Worm (Caenorhabditis elegans): ENCODE data around the gene Y45F10D.7.

Gene Y45F10D.7

ce11 chrIV:13826363-13826762 lies 37.7 kb downstream of the Y45F10D.7 start (continued):
- no peak for TF ChIP-seq hlh-30 (tag; optimal IDR thresholded peaks at IDR 0.05; ENCODE audit: insufficient read depth)
- no peak for TF ChIP-seq ttx-3 (tag; optimal IDR thresholded peaks at IDR 0.05)

DNA sequence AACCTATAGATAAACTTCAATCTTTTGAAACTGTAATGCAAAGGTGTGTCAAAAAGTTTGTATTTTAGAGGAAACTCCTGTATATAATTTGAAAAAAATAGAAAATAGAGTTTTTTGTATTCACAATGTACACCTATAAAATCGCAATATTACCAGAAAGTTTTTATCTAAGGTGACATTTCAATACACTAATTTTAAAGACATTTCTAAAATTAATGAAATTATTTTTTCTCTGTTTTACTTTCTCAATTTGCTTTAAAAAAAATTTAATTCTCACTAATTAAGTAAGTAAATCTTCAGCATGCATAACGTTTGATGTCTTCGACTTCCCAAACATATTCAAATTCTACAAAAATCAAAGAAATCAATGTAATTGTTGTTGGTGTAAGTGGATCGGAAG lies 38.9 kb downstream of the Y45F10D.7 start, which contains the start of gene rga-5:
Gene rga-5, plus strand, starts transcription at position 301 of the 400 bp plus-strand sequence.
- TF ChIP-seq zip-5 (tag; optimal IDR thresholded peaks at IDR 0.05) = no peak
- no peak for TF ChIP-seq ceh-22 (tag; optimal IDR thresholded peaks at IDR 0.05)
- no peak for TF ChIP-seq ttx-3 (tag; optimal IDR thresholded peaks at IDR 0.05)
- no peak for TF ChIP-seq fax-1 (tag; optimal IDR thresholded peaks at IDR 0.05)
- no peak for TF ChIP-seq hlh-15 (tag; optimal IDR thresholded peaks at IDR 0.05)
- TF ChIP-seq nfya-1 (tag; optimal IDR thresholded peaks at IDR 0.05) = no peak
- no peak for TF ChIP-seq C38D4.7 (GFP tag; optimal IDR thresholded peaks at IDR 0.05)
- TF ChIP-seq ama-1 (optimal IDR thresholded peaks at IDR 0.05) = no peak
- no peak for TF ChIP-seq ceh-48 (tag; optimal IDR thresholded peaks at IDR 0.05)
- TF ChIP-seq sox-2 (GFP tag; IDR thresholded peaks at IDR 0.05) = no peak
- no peak for TF ChIP-seq lim-6 (tag; optimal IDR thresholded peaks at IDR 0.05)

ce11 chrIV:13834394-13835129 lies 45.9 kb downstream of the Y45F10D.7 start:
- no peak for TF ChIP-seq che-1 (tag; optimal IDR thresholded peaks at IDR 0.05)
- TF ChIP-seq ceh-22 (tag; optimal IDR thresholded peaks at IDR 0.05) = no peak
- TF ChIP-seq ceh-24 (tag; optimal IDR thresholded peaks at IDR 0.05) = no peak
- TF ChIP-seq unc-42 (tag; optimal IDR thresholded peaks at IDR 0.05) = no peak
- no peak for TF ChIP-seq ceh-34 (tag; optimal IDR thresholded peaks at IDR 0.05)
- TF ChIP-seq syd-9 (tag; optimal IDR thresholded peaks at IDR 0.05) = no peak
- no peak for TF ChIP-seq pros-1 (tag; optimal IDR thresholded peaks at IDR 0.05)
- TF ChIP-seq ama-1 (optimal IDR thresholded peaks at IDR 0.05) = no peak
- TF ChIP-seq unc-86 (tag; optimal IDR thresholded peaks at IDR 0.05) = no peak
- no peak for TF ChIP-seq fkh-6 (tag; optimal IDR thresholded peaks at IDR 0.05)
- TF ChIP-seq hlh-8 (tag; optimal IDR thresholded peaks at IDR 0.05) = no peak
- no peak for TF ChIP-seq nfya-1 (tag; optimal IDR thresholded peaks at IDR 0.05)
- TF ChIP-seq ceh-31 (tag; optimal IDR thresholded peaks at IDR 0.05) = no peak

ce11 chrIV:13836290-13836689 lies 47.6 kb downstream of the Y45F10D.7 start, which contains the start of gene H08M01.1:
TSS of gene H08M01.1 (minus strand) at chrIV:13836390.
- no peak for TF ChIP-seq ttx-3 (tag; optimal IDR thresholded peaks at IDR 0.05)
- no peak for TF ChIP-seq ceh-22 (tag; optimal IDR thresholded peaks at IDR 0.05)

DNA sequence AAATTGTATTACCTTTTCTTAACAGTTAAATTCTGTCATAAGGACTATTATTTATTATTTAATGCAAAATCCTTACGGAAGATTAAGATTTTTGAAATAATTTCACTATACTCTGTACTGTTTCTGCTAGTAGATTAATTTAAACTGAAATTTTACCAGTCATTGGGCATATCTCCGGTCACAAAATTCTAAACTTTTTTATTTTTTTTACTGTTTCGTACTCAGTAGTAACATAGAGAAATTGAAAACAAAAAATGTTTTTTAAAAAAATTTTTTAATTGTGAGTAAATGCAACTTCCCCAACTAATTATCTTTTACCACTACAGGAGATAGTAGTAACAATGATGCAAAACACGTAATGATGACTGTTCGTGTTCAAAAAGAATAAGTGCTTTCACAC lies 49.6 kb downstream of the Y45F10D.7 start:
- TF ChIP-seq ceh-48 (tag; optimal IDR thresholded peaks at IDR 0.05) (no peak), C38D4.7 (GFP tag; optimal IDR thresholded peaks at IDR 0.05) (no peak), hlh-30 (tag; optimal IDR thresholded peaks at IDR 0.05; ENCODE audit: insufficient read depth) (no peak), ceh-30 (tag; optimal IDR thresholded peaks at IDR 0.05) (no peak), K02D7.2 (tag; optimal IDR thresholded peaks at IDR 0.05) (no peak), pha-2 (tag; optimal IDR thresholded peaks at IDR 0.05) (no peak), nhr-11 (tag; optimal IDR thresholded peaks at IDR 0.05) (no peak), tbx-2 (tag; optimal IDR thresholded peaks at IDR 0.05) (no peak), gmeb-2 (tag; optimal IDR thresholded peaks at IDR 0.05) (no peak), hlh-13 (GFP tag; optimal IDR thresholded peaks at IDR 0.05) (no peak), ceh-9 (tag; optimal IDR thresholded peaks at IDR 0.05) (no peak), syd-9 (tag; optimal IDR thresholded peaks at IDR 0.05) (no peak), unc-55 (GFP tag; optimal IDR thresholded peaks at IDR 0.05) (no peak), ahr-1 (tag; optimal IDR thresholded peaks at IDR 0.05) (no peak), ceh-6 (GFP tag; optimal IDR thresholded peaks at IDR 0.05) (no peak), odd-2 (tag; optimal IDR thresholded peaks at IDR 0.05) (no peak), dmd-4 (tag; optimal IDR thresholded peaks at IDR 0.05; ENCODE audit: borderline replicate concordance) (no peak), ceh-22 (tag; optimal IDR thresholded peaks at IDR 0.05) (no peak), mec-3 (tag; optimal IDR thresholded peaks at IDR 0.05; ENCODE audit: borderline replicate concordance) (no peak), ceh-14 (tag; optimal IDR thresholded peaks at IDR 0.05) (no peak)
